Fruit fly (Drosophila melanogaster): Measurements from ENCODE around the gene CG34295.

dm6 chr3R:28811677-28812465, 22.5 kb downstream of the CG34295 start, which contains the start of gene Prp39:
- TF ChIP-seq h (optimal IDR thresholded peaks at IDR 0.05) (no peak), Myc (optimal IDR thresholded peaks at IDR 0.05) (no peak), ttk (optimal IDR thresholded peaks at IDR 0.05) (no peak), psq (optimal IDR thresholded peaks at IDR 0.05) (no peak), insv (optimal IDR thresholded peaks at IDR 0.05) (no peak), Sin3A (optimal IDR thresholded peaks at IDR 0.05) (no peak)
